Fruit fly (Drosophila melanogaster) whole organism, embryonic: ENCODE results near the gene cort.
A peak's percentile ranks its signal among the peaks of the same experiment; 100 is the strongest.

Experiments used
- C15 ChIP-seq: fragments of 200-800 bp; sonication (Bioruptor generic); IDR thresholded peaks from 3 replicates; pipeline ENCODE4 v1.3.6; 2022; ENCODE audit warnings: missing biosample characterization, missing genetic modification characterization
- CG11398 ChIP-seq: fragments of 200-800 bp; sonication (Bioruptor generic); optimal IDR thresholded peaks from 2 replicates; lab custom pipeline; 2016; ENCODE audit warnings: missing biosample characterization, missing genetic modification characterization
- CG12391 ChIP-seq: fragments of 200-800 bp; sonication (Bioruptor generic); optimal IDR thresholded peaks from 3 replicates; lab custom pipeline; 2018; ENCODE audit warnings: missing biosample characterization, mild to moderate bottlenecking, missing genetic modification characterization, moderate library complexity
- CG1602 ChIP-seq: fragments of 200-800 bp; sonication (Bioruptor generic); optimal IDR thresholded peaks from 3 replicates; lab custom pipeline; 2016; ENCODE audit warnings: missing biosample characterization, missing genetic modification characterization
- CG17359 ChIP-seq: fragments of 200-800 bp; sonication (Bioruptor generic); optimal IDR thresholded peaks from 3 replicates; lab custom pipeline; 2018; ENCODE audit warnings: missing biosample characterization, mild to moderate bottlenecking, missing genetic modification characterization, moderate library complexity
- CG18764 ChIP-seq: fragments of 200-800 bp; sonication (Bioruptor generic); optimal IDR thresholded peaks from 3 replicates; lab custom pipeline; 2016; ENCODE audit warnings: missing biosample characterization, missing genetic modification characterization
- CG2875 ChIP-seq: fragments of 200-800 bp; sonication (Bioruptor generic); optimal IDR thresholded peaks from 2 replicates; lab custom pipeline; 2017; ENCODE audit warnings: missing biosample characterization, mild to moderate bottlenecking, missing genetic modification characterization, missing genetic modification reagents
- CG2889 ChIP-seq: fragments of 200-800 bp; sonication (Bioruptor generic); IDR thresholded peaks from 3 replicates; pipeline ENCODE4 v1.3.6; 2022; ENCODE audit warnings: missing biosample characterization, missing genetic modification characterization
- CG3065 ChIP-seq: fragments of 200-800 bp; sonication (Bioruptor generic); optimal IDR thresholded peaks from 2 replicates; lab custom pipeline; 2016; ENCODE audit warnings: missing biosample characterization, missing genetic modification characterization
- CG3847 ChIP-seq: fragments of 200-800 bp; sonication (Bioruptor generic); IDR thresholded peaks from 2 replicates; pipeline ENCODE4 v1.3.6; 2022; ENCODE audit warnings: missing biosample characterization, missing genetic modification characterization
- CG4360 ChIP-seq: fragments of 200-800 bp; sonication (Bioruptor generic); IDR thresholded peaks from 2 replicates; pipeline ENCODE4 v1.3.6; 2022; ENCODE audit warnings: missing biosample characterization, missing genetic modification characterization
- CG4707 ChIP-seq: fragments of 200-800 bp; sonication (Bioruptor generic); optimal IDR thresholded peaks from 2 replicates; lab custom pipeline; 2018; ENCODE audit warnings: missing biosample characterization, mild to moderate bottlenecking, missing genetic modification characterization, moderate library complexity
- CG6654 ChIP-seq: fragments of 200-800 bp; sonication (Bioruptor generic); optimal IDR thresholded peaks from 2 replicates; lab custom pipeline; 2017; ENCODE audit warnings: missing biosample characterization, mild to moderate bottlenecking, missing genetic modification characterization
- CG7745 ChIP-seq: fragments of 200-800 bp; sonication (Bioruptor generic); optimal IDR thresholded peaks from 2 replicates; lab custom pipeline; 2018; ENCODE audit warnings: missing biosample characterization, mild to moderate bottlenecking, missing genetic modification characterization, moderate library complexity
- Chrac-16 ChIP-seq: fragments of 200-800 bp; sonication (Bioruptor generic); optimal IDR thresholded peaks from 3 replicates; lab custom pipeline; 2016; ENCODE audit warnings: missing biosample characterization, missing genetic modification characterization
- Dll ChIP-seq: fragments of 200-800 bp; sonication (Bioruptor generic); IDR thresholded peaks from 4 replicates; pipeline ENCODE4 v1.3.6; 2022; ENCODE audit warnings: missing biosample characterization, missing genetic modification characterization; ENCODE audit not compliant: partially characterized antibody
- Dp ChIP-seq: fragments of 200-800 bp; sonication (Bioruptor generic); optimal IDR thresholded peaks from 2 replicates; lab custom pipeline; 2018; ENCODE audit warnings: missing biosample characterization, mild to moderate bottlenecking, missing genetic modification characterization, moderate library complexity
- Dref ChIP-seq: fragments of 200-800 bp; sonication (Bioruptor generic); IDR thresholded peaks from 2 replicates; pipeline ENCODE4 v1.3.6; 2022; ENCODE audit warnings: missing biosample characterization, missing genetic modification characterization
- ERR ChIP-seq: fragments of 200-800 bp; sonication (Bioruptor generic); optimal IDR thresholded peaks from 2 replicates; lab custom pipeline; 2016; ENCODE audit warnings: missing biosample characterization, missing genetic modification characterization
- Jarid2 ChIP-seq: fragments of 200-800 bp; sonication (Bioruptor generic); optimal IDR thresholded peaks from 3 replicates; lab custom pipeline; 2017; ENCODE audit warnings: mild to moderate bottlenecking, missing biosample characterization, missing genetic modification reagents, missing genetic modification characterization
- MTF-1 ChIP-seq: fragments of 200-800 bp; sonication (Bioruptor generic); optimal IDR thresholded peaks from 2 replicates; lab custom pipeline; 2018; ENCODE audit warnings: missing biosample characterization, mild to moderate bottlenecking, missing genetic modification characterization, borderline replicate concordance
- Med ChIP-seq: fragments of 200-800 bp; sonication (Bioruptor generic); peaks from one replicate; lab custom pipeline; 2016; ENCODE audit warnings: missing biosample characterization, missing genetic modification characterization, mild to moderate bottlenecking, inconsistent platforms, moderate library complexity
- Mrtf ChIP-seq: fragments of 200-800 bp; sonication (Bioruptor generic); IDR thresholded peaks from 3 replicates; pipeline ENCODE4 v1.3.6; 2022; ENCODE audit warnings: missing biosample characterization, missing genetic modification characterization
- NC2β ChIP-seq: fragments of 200-800 bp; sonication (Bioruptor generic); optimal IDR thresholded peaks from 2 replicates; lab custom pipeline; 2016; ENCODE audit warnings: missing biosample characterization, missing genetic modification characterization
- Neu2 ChIP-seq: fragments of 200-800 bp; sonication (Bioruptor generic); optimal IDR thresholded peaks from 3 replicates; lab custom pipeline; 2016; ENCODE audit warnings: missing biosample characterization, missing genetic modification characterization, borderline replicate concordance
- Nf-YC ChIP-seq: fragments of 200-800 bp; optimal IDR thresholded peaks from 3 replicates; lab custom pipeline; 2019; ENCODE audit warnings: missing biosample characterization, mild to moderate bottlenecking, missing genetic modification characterization, moderate library complexity
- Oli ChIP-seq: fragments of 200-800 bp; sonication (Bioruptor generic); optimal IDR thresholded peaks from 2 replicates; lab custom pipeline; 2018; ENCODE audit warnings: missing biosample characterization, mild to moderate bottlenecking, missing genetic modification characterization, moderate library complexity
- Sry-β ChIP-seq: fragments of 200-800 bp; sonication (Bioruptor generic); optimal IDR thresholded peaks from 2 replicates; lab custom pipeline; 2018; ENCODE audit warnings: missing biosample characterization, mild to moderate bottlenecking, missing genetic modification characterization, moderate library complexity
- bowl ChIP-seq: fragments of 200-800 bp; sonication (Bioruptor generic); IDR thresholded peaks from 2 replicates; pipeline ENCODE4 v1.3.6; 2022; ENCODE audit warnings: missing biosample characterization, missing genetic modification characterization
- br ChIP-seq: fragments of >200 bp; optimal IDR thresholded peaks from 2 replicates; lab custom pipeline; 2017
- bsh ChIP-seq, 2 experiments: fragments of 200-800 bp; sonication (Bioruptor generic); optimal IDR thresholded peaks; 2 replicates each; lab custom pipeline; 2017 to 2018; ENCODE audit warnings: mild to moderate bottlenecking in 2 of 2, missing biosample characterization in 2 of 2, missing genetic modification characterization in 2 of 2, moderate library complexity in 1 of 2
- danr ChIP-seq: fragments of 200-800 bp; sonication (Bioruptor generic); IDR thresholded peaks from 2 replicates; pipeline ENCODE4 v1.3.6; 2022; ENCODE audit warnings: missing biosample characterization, missing genetic modification characterization
- en ChIP-seq: fragments of 200-800 bp; sonication (Bioruptor generic); optimal IDR thresholded peaks from 2 replicates; lab custom pipeline; 2016; ENCODE audit warnings: missing biosample characterization, missing genetic modification characterization
- exex ChIP-seq: fragments of 200-800 bp; sonication (Bioruptor generic); optimal IDR thresholded peaks from 4 replicates; lab custom pipeline; 2018; ENCODE audit warnings: missing biosample characterization, mild to moderate bottlenecking, missing genetic modification characterization, moderate library complexity
- gcm2 ChIP-seq: fragments of 200-800 bp; sonication (Bioruptor generic); optimal IDR thresholded peaks from 2 replicates; lab custom pipeline; 2016; ENCODE audit warnings: missing biosample characterization, missing genetic modification characterization
- ham ChIP-seq: fragments of 200-800 bp; sonication (Bioruptor generic); IDR thresholded peaks from 2 replicates; pipeline ENCODE4 v1.3.6; 2022; ENCODE audit warnings: missing biosample characterization, missing genetic modification characterization
- hb ChIP-seq: fragments of 200-800 bp; sonication (Bioruptor generic); IDR thresholded peaks from 3 replicates; pipeline ENCODE4 v1.3.6; 2022; ENCODE audit warnings: missing biosample characterization, missing genetic modification characterization; ENCODE audit not compliant: partially characterized antibody
- lab ChIP-seq: fragments of 200-800 bp; sonication (Bioruptor generic); optimal IDR thresholded peaks from 3 replicates; lab custom pipeline; 2017; ENCODE audit warnings: missing biosample characterization, missing genetic modification characterization, mild to moderate bottlenecking, moderate library complexity, missing genetic modification reagents
- lmd ChIP-seq: fragments of 200-800 bp; sonication (Bioruptor generic); IDR thresholded peaks from 2 replicates; pipeline ENCODE4 v1.3.6; 2022; ENCODE audit warnings: missing biosample characterization, missing genetic modification characterization
- oc ChIP-seq: fragments of 200-800 bp; sonication (Bioruptor generic); optimal IDR thresholded peaks from 2 replicates; lab custom pipeline; 2018; ENCODE audit warnings: missing biosample characterization, mild to moderate bottlenecking, missing genetic modification characterization, moderate library complexity
- p53 ChIP-seq: fragments of 200-800 bp; sonication (Bioruptor generic); optimal IDR thresholded peaks from 2 replicates; lab custom pipeline; 2016; ENCODE audit warnings: missing biosample characterization, missing genetic modification characterization
- pho ChIP-seq: fragments of 200-800 bp; sonication (Bioruptor generic); optimal IDR thresholded peaks from 2 replicates; lab custom pipeline; 2016; ENCODE audit warnings: missing biosample characterization, missing genetic modification characterization
- pita ChIP-seq: fragments of 200-800 bp; sonication (Bioruptor generic); optimal IDR thresholded peaks from 2 replicates; lab custom pipeline; 2017; ENCODE audit warnings: missing biosample characterization, mild to moderate bottlenecking, missing genetic modification characterization
- seq ChIP-seq: fragments of 200-800 bp; sonication (Bioruptor generic); IDR thresholded peaks from 2 replicates; pipeline ENCODE4 v1.3.6; 2022; ENCODE audit warnings: missing biosample characterization, missing genetic modification characterization
- sim ChIP-seq: fragments of 200-800 bp; sonication (Bioruptor generic); IDR thresholded peaks from 2 replicates; pipeline ENCODE4 v1.3.6; 2022; ENCODE audit warnings: missing biosample characterization, missing genetic modification characterization
- tna ChIP-seq: fragments of 200-800 bp; sonication (Bioruptor generic); IDR thresholded peaks from 2 replicates; pipeline ENCODE4 v1.3.6; 2022; ENCODE audit warnings: missing biosample characterization, missing genetic modification characterization; ENCODE audit not compliant: partially characterized antibody
- tup ChIP-seq: fragments of 200-800 bp; sonication (Bioruptor generic); optimal IDR thresholded peaks from 2 replicates; lab custom pipeline; 2016; ENCODE audit warnings: missing biosample characterization, mild to moderate bottlenecking, missing genetic modification characterization, moderate library complexity
- tx ChIP-seq: fragments of 200-800 bp; sonication (Bioruptor generic); optimal IDR thresholded peaks from 2 replicates; lab custom pipeline; 2016; ENCODE audit warnings: missing biosample characterization, missing genetic modification characterization
- usp ChIP-seq: fragments of >200 bp; optimal IDR thresholded peaks from 2 replicates; lab custom pipeline; 2017; ENCODE audit warnings: missing biosample characterization, missing genetic modification characterization
- zen ChIP-seq: fragments of 200-800 bp; sonication (Bioruptor generic); optimal IDR thresholded peaks from 3 replicates; lab custom pipeline; 2018; ENCODE audit warnings: missing biosample characterization, mild to moderate bottlenecking, missing genetic modification characterization, moderate library complexity

cort gene

dm6 chr2L:6647103-6647711 is 29.2 kb downstream of the cort start (continued):
- TF ChIP-seq Chrac-16 = peak; percentile 98
- TF ChIP-seq CG1602 (GFP tag; lab: Kevin White, UChicago) = peak; percentile 98
- TF ChIP-seq pita (GFP tag; lab: Kevin White, UChicago) = no peak
- peak; percentile 99 for TF ChIP-seq CG11398 (GFP tag; lab: Kevin White, UChicago)
- peak; percentile 99 for TF ChIP-seq lab (GFP tag; lab: Kevin White, UChicago)
- TF ChIP-seq en = peak; percentile 98
- peak; percentile 95 for TF ChIP-seq danr (GFP tag; lab: Robert Waterston, UW)
- TF ChIP-seq Jarid2 (GFP tag; lab: Kevin White, UChicago) = peak; percentile 88
- peak; percentile 80 for TF ChIP-seq CG4360
- TF ChIP-seq lmd (GFP tag; lab: Robert Waterston, UW) = peak; percentile 97
- peak; percentile 97 for TF ChIP-seq zen (tag; lab: Kevin White, UChicago)
- peak; percentile 95 for TF ChIP-seq C15 (GFP tag; lab: Robert Waterston, UW)
- TF ChIP-seq hb (GFP tag; lab: Robert Waterston, UW) = peak; percentile 68; the same call in 2 of the 3 replicates
- TF ChIP-seq sim (GFP tag; lab: Robert Waterston, UW) = peak; percentile 97
- TF ChIP-seq Dp (GFP tag; lab: Kevin White, UChicago) = peak; percentile 35
- peak; percentile 95 for TF ChIP-seq CG3847 (GFP tag; lab: Robert Waterston, UW)
- TF ChIP-seq CG17359 (tag; lab: Kevin White, UChicago) = peak; percentile 99
- TF ChIP-seq pho (GFP tag; lab: Kevin White, UChicago) = peak; percentile 97
- peak; percentile 97 for TF ChIP-seq CG3065 (GFP tag; lab: Kevin White, UChicago)
- peak; percentile 100 for TF ChIP-seq CG4707
- TF ChIP-seq Dref (GFP tag; lab: Robert Waterston, UW) = no peak
- peak; percentile 99 for TF ChIP-seq CG12391 (tag; lab: Kevin White, UChicago)
- TF ChIP-seq tx (GFP tag; lab: Kevin White, UChicago) = peak; percentile 98
- peak; percentile 94 for TF ChIP-seq Neu2 (GFP tag; lab: Kevin White, UChicago)
- TF ChIP-seq p53 (GFP tag; lab: Kevin White, UChicago) = peak; percentile 95
- peak; percentile 92 for TF ChIP-seq CG6654 (GFP tag; lab: Kevin White, UChicago)
- TF ChIP-seq Oli (tag; lab: Kevin White, UChicago) = peak; percentile 99
- TF ChIP-seq br (lab: Kevin White, UChicago) = no peak
- peak; percentile 89 for TF ChIP-seq exex (tag; lab: Kevin White, UChicago)
- TF ChIP-seq tup (GFP tag; lab: Kevin White, UChicago) = peak; percentile 97
- TF ChIP-seq Sry-β = peak; percentile 75
- peak; percentile 94 for TF ChIP-seq Mrtf (GFP tag; lab: Robert Waterston, UW)
- TF ChIP-seq CG7745 (tag; lab: Kevin White, UChicago) = peak; percentile 87
- peak; percentile 99 for TF ChIP-seq oc
- peak; percentile 97 for TF ChIP-seq CG18764 (GFP tag; lab: Kevin White, UChicago)
- peak; percentile 98 for TF ChIP-seq seq (GFP tag; lab: Robert Waterston, UW)
- peak; percentile 99 for TF ChIP-seq CG2875 (GFP tag; lab: Kevin White, UChicago)
- TF ChIP-seq Nf-YC (tag; lab: Kevin White, UChicago) = peak; percentile 91
- peak; percentile 85 for TF ChIP-seq ham (GFP tag; lab: Robert Waterston, UW)
- TF ChIP-seq gcm2 (GFP tag; lab: Kevin White, UChicago) = peak; percentile 97
- TF ChIP-seq CG2889 (GFP tag; lab: Robert Waterston, UW) = peak; percentile 93
- TF ChIP-seq tna (GFP tag; lab: Robert Waterston, UW) = 0 out of 2 replicates have a peak, but pooled peaks have one; percentile 24
- peak; percentile 96 for TF ChIP-seq MTF-1
- TF ChIP-seq usp = no peak
- peak; percentile 95 for TF ChIP-seq bowl (GFP tag; lab: Robert Waterston, UW)
- TF ChIP-seq NC2β = peak; percentile 99
- TF ChIP-seq bsh (GFP tag; optimal IDR thresholded peaks at IDR 0.05; lab: Kevin White, UChicago) = peak; percentile 92 to 99
- peak; percentile 100 for TF ChIP-seq Med (GFP tag; lab: Kevin White, UChicago)
- TF ChIP-seq Dll = peak; percentile 37; the same call in 1 of the 4 replicates
- peak; percentile 98 for TF ChIP-seq ERR
